Worm (Caenorhabditis elegans): ENCODE results near the gene Y17G7B.23.

DNA sequence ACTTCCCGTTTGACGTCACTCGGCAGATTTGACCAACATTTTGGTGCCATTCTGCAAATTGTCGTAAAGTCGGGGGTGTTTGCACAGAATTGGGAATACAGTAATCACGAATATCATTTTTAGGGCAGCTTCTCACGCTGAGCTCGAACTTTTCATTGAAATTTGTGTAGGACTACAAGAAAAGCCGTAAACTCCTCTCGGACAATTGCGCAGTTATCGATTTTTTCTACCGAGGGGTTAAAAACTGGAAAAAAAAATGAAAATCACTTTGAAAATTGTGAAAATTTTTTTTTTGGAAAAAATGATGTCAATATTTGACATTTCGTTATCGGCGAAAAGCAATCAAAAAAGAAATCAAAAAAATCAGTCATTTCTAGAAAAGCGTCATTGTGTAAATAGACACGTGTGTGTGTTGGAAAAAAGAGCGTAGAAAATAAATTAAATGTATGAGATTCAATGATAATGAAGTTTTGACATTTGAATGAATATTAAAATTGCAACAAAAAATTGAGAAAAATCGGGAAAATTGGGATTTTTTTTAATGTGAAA lies 28.8 kb downstream of the Y17G7B.23 start, which contains the start of gene Y17G7B.8:
- no peak for TF ChIP-seq daf-16 (GFP tag; optimal IDR thresholded peaks at IDR 0.05)
- TF ChIP-seq daf-16 (tag; optimal IDR thresholded peaks at IDR 0.05), result peak; percentile 87
- no peak for TF ChIP-seq aly-2 (tag; optimal IDR thresholded peaks at IDR 0.05)
- TF ChIP-seq lin-13 (GFP tag; optimal IDR thresholded peaks at IDR 0.05), result no peak
- no peak for TF ChIP-seq dpl-1 (GFP tag; optimal IDR thresholded peaks at IDR 0.05)

Data from whole organism, L4 larva.